Fruit fly (Drosophila melanogaster) whole organism: ENCODE measurements around the gene ssp6.

Experiments used
- CG8478 ChIP-seq: fragments of >200 bp; optimal IDR thresholded peaks from 2 replicates; lab custom pipeline; 2018; ENCODE audit warnings: inconsistent platforms
- Dll ChIP-seq: fragments of >200 bp; optimal IDR thresholded peaks from 2 replicates; lab custom pipeline; 2017
- EcR ChIP-seq, 2 experiments: fragments of >200 bp; optimal IDR thresholded peaks; 2 replicates each; lab custom pipeline; 2017; ENCODE audit warnings: missing biosample characterization in 2 of 2, missing genetic modification characterization in 2 of 2, missing genetic modification reagents in 2 of 2
- pan ChIP-seq: fragments of >200 bp; optimal IDR thresholded peaks from 2 replicates; lab custom pipeline; 2017
- psq ChIP-seq: fragments of >200 bp; optimal IDR thresholded peaks from 2 replicates; lab custom pipeline; 2017
- usp ChIP-seq: fragments of >200 bp; optimal IDR thresholded peaks from 2 replicates; lab custom pipeline; 2017; ENCODE audit warnings: missing biosample characterization, missing genetic modification characterization, mixed read lengths

Gene ssp6

dm6 chr3L:6115505-6115904, 39.0 kb downstream of the ssp6 start:
- no peak for TF ChIP-seq pan
- TF ChIP-seq usp (GFP tag; lab: Kevin White, UChicago) = no peak
- TF ChIP-seq Dll (lab: Kevin White, UChicago) = no peak
- TF ChIP-seq EcR (GFP tag; optimal IDR thresholded peaks at IDR 0.05; lab: Kevin White, UChicago) = no peak
- TF ChIP-seq CG8478 (lab: Kevin White, UChicago) = no peak
- TF ChIP-seq psq = no peak

- no peak for TF ChIP-seq CG8478 (lab: Kevin White, UChicago)
- no peak for TF ChIP-seq Dll (lab: Kevin White, UChicago)
- TF ChIP-seq EcR (GFP tag; optimal IDR thresholded peaks at IDR 0.05; lab: Kevin White, UChicago) = no peak
- no peak for TF ChIP-seq psq
Measured at dm6 chr3L:6116881-6117280, 40.4 kb downstream of the ssp6 start.

dm6 chr3L:6124616-6125408, 48.3 kb downstream of the ssp6 start:
- TF ChIP-seq pan = no peak
- no peak for TF ChIP-seq psq
- no peak for TF ChIP-seq Dll (lab: Kevin White, UChicago)
- no peak for TF ChIP-seq EcR (GFP tag; optimal IDR thresholded peaks at IDR 0.05; lab: Kevin White, UChicago)
- TF ChIP-seq usp (GFP tag; lab: Kevin White, UChicago) = no peak

- no peak for TF ChIP-seq EcR (GFP tag; optimal IDR thresholded peaks at IDR 0.05; lab: Kevin White, UChicago)
- no peak for TF ChIP-seq psq
- TF ChIP-seq Dll (lab: Kevin White, UChicago) = no peak
- no peak for TF ChIP-seq pan
- TF ChIP-seq CG8478 (lab: Kevin White, UChicago) = no peak
- TF ChIP-seq usp (GFP tag; lab: Kevin White, UChicago) = no peak
Measured at dm6 chr3L:6125409-6125689, 48.8 kb downstream of the ssp6 start.

- no peak for TF ChIP-seq psq
- no peak for TF ChIP-seq pan
- no peak for TF ChIP-seq Dll (lab: Kevin White, UChicago)
- TF ChIP-seq CG8478 (lab: Kevin White, UChicago) = no peak
- TF ChIP-seq EcR (GFP tag; optimal IDR thresholded peaks at IDR 0.05; lab: Kevin White, UChicago) = no peak
- TF ChIP-seq usp (GFP tag; lab: Kevin White, UChicago) = no peak
Measured at dm6 chr3L:6129591-6129990, 53.1 kb downstream of the ssp6 start.

dm6 chr3L:6130944-6131343, 54.4 kb downstream of the ssp6 start, which contains the start of gene Lcp65Ag3:
Gene Lcp65Ag3 (minus strand): TSS chr3L:6130989.
- TF ChIP-seq Dll (lab: Kevin White, UChicago) = no peak
- no peak for TF ChIP-seq EcR (GFP tag; optimal IDR thresholded peaks at IDR 0.05; lab: Kevin White, UChicago)
- TF ChIP-seq pan = no peak
- TF ChIP-seq psq = no peak
- TF ChIP-seq usp (GFP tag; lab: Kevin White, UChicago) = no peak

- TF ChIP-seq psq = no peak
- TF ChIP-seq EcR (GFP tag; optimal IDR thresholded peaks at IDR 0.05; lab: Kevin White, UChicago) = no peak
- no peak for TF ChIP-seq CG8478 (lab: Kevin White, UChicago)
- TF ChIP-seq Dll (lab: Kevin White, UChicago) = no peak
- no peak for TF ChIP-seq pan
- TF ChIP-seq usp (GFP tag; lab: Kevin White, UChicago) = no peak
Measured at dm6 chr3L:6132009-6132408, 55.5 kb downstream of the ssp6 start, which contains the start of gene Cpr65Au. Gene Cpr65Au (minus strand): TSS chr3L:6132109.
